Worm (Caenorhabditis elegans): ENCODE results near the gene Y39B6A.30.

DNA sequence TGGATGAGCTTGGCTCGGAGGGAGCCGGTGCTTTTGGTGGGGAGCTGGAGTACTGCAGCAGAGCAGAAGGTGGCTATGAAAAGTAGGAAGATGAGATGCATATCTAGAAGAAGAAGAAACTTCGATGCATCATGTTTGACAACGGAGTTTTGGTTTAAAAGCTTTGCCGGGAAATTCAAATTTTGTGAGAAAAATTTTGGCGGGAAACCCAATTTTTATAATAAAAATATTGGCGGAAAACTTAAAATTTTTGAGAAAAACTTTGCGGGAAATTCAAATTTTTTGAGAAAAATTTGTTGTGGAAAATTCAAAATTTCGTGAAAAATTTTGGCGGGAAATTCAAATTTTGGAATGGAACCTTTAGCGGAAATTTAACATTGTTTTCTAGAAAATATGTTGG, 30.4 kb downstream of the Y39B6A.30 start, which contains the start of gene asp-15:
- TF ChIP-seq zag-1 (tag; optimal IDR thresholded peaks at IDR 0.05) (no peak), sem-4 (tag; optimal IDR thresholded peaks at IDR 0.05) (no peak), aly-2 (tag; optimal IDR thresholded peaks at IDR 0.05) (no peak), blmp-1 (tag; optimal IDR thresholded peaks at IDR 0.05; ENCODE audit: insufficient read depth) (no peak), ama-1 (optimal IDR thresholded peaks at IDR 0.05) (no peak), unc-55 (GFP tag; optimal IDR thresholded peaks at IDR 0.05) (no peak), ZK546.5 (tag; optimal IDR thresholded peaks at IDR 0.05) (no peak), skn-1 (tag; optimal IDR thresholded peaks at IDR 0.05) (no peak), unc-62 (GFP tag; optimal IDR thresholded peaks at IDR 0.05) (no peak), nhr-6 (tag; optimal IDR thresholded peaks at IDR 0.05) (no peak), nhr-77 (tag; optimal IDR thresholded peaks at IDR 0.05) (no peak)
